Worm (Caenorhabditis elegans): ENCODE data around the gene F29B9.7.
A peak's percentile ranks its signal among the peaks of the same experiment; 100 is the strongest.

The F29B9.7 gene

ce11 chrIV:4660151-4661041, 10.8 kb downstream of the F29B9.7 start, which contains the start of the genes F29B9.11 and jmjd-1.2:
TSS of gene F29B9.11 (minus strand) at chrIV:4660201.
TSS of gene jmjd-1.2 (plus strand) at chrIV:4660991.
- no peak for TF ChIP-seq nhr-11 (tag; optimal IDR thresholded peaks at IDR 0.05)
- peak; percentile 95 for TF ChIP-seq ceh-14 (tag; optimal IDR thresholded peaks at IDR 0.05)
- peak; percentile 83 for TF ChIP-seq unc-42 (tag; optimal IDR thresholded peaks at IDR 0.05)
- no peak for TF ChIP-seq elt-4 (tag; optimal IDR thresholded peaks at IDR 0.05)
- peak; percentile 49 for TF ChIP-seq gmeb-2 (tag; optimal IDR thresholded peaks at IDR 0.05)
- TF ChIP-seq T23F11.4 (GFP tag; optimal IDR thresholded peaks at IDR 0.05) = peak; percentile 73
- TF ChIP-seq hlh-6 (tag; optimal IDR thresholded peaks at IDR 0.05) = peak; percentile 73
- TF ChIP-seq C38D4.7 (GFP tag; optimal IDR thresholded peaks at IDR 0.05) = peak; percentile 14
- TF ChIP-seq pha-4 (tag; optimal IDR thresholded peaks at IDR 0.05) = no peak
- TF ChIP-seq rnt-1 (tag; optimal IDR thresholded peaks at IDR 0.05) = peak; percentile 97
- no peak for TF ChIP-seq ama-1 (optimal IDR thresholded peaks at IDR 0.05)
- TF ChIP-seq sdc-2 (tag; optimal IDR thresholded peaks at IDR 0.05) = peak; percentile 75
- no peak for TF ChIP-seq unc-3 (GFP tag; conservative IDR thresholded peaks at IDR 0.05)
- TF ChIP-seq unc-3 (tag; optimal IDR thresholded peaks at IDR 0.05) = peak; percentile 72
- peak; percentile 33 for TF ChIP-seq pax-1 (tag; optimal IDR thresholded peaks at IDR 0.05)
- peak; percentile 61 for TF ChIP-seq ceh-19 (GFP tag; optimal IDR thresholded peaks at IDR 0.05)
- no peak for TF ChIP-seq hlh-30 (tag; optimal IDR thresholded peaks at IDR 0.05; ENCODE audit: insufficient read depth)
- TF ChIP-seq ceh-24 (tag; optimal IDR thresholded peaks at IDR 0.05) = no peak
- TF ChIP-seq sox-4 (tag; optimal IDR thresholded peaks at IDR 0.05) = no peak
- peak; percentile 24 for TF ChIP-seq dmd-4 (tag; optimal IDR thresholded peaks at IDR 0.05; ENCODE audit: borderline replicate concordance)
- TF ChIP-seq ceh-48 (tag; optimal IDR thresholded peaks at IDR 0.05) = no peak
- peak; percentile 70 for TF ChIP-seq hlh-15 (tag; optimal IDR thresholded peaks at IDR 0.05)
- peak; percentile 58 for TF ChIP-seq madf-2 (tag; optimal IDR thresholded peaks at IDR 0.05)
- peak; percentile 71 for TF ChIP-seq ttx-3 (tag; optimal IDR thresholded peaks at IDR 0.05)
- TF ChIP-seq tbx-7 (tag; optimal IDR thresholded peaks at IDR 0.05) = peak; percentile 99
- TF ChIP-seq C08G9.2 (tag; optimal IDR thresholded peaks at IDR 0.05) = peak; percentile 99
- TF ChIP-seq ref-2 (tag; optimal IDR thresholded peaks at IDR 0.05) = peak; percentile 99
- TF ChIP-seq eyg-1 (tag; optimal IDR thresholded peaks at IDR 0.05) = peak; percentile 76
- 0 out of 2 replicates have a peak, but pooled peaks have one; percentile 57 for TF ChIP-seq ceh-45 (GFP tag; IDR thresholded peaks at IDR 0.05)
- peak; percentile 99 for TF ChIP-seq ceh-2 (tag; optimal IDR thresholded peaks at IDR 0.05)
- no peak for TF ChIP-seq odd-2 (tag; optimal IDR thresholded peaks at IDR 0.05)
- peak; percentile 83 for TF ChIP-seq pha-2 (tag; optimal IDR thresholded peaks at IDR 0.05)
- TF ChIP-seq hlh-8 (tag; optimal IDR thresholded peaks at IDR 0.05) = peak; percentile 94
- TF ChIP-seq ceh-18 (tag; optimal IDR thresholded peaks at IDR 0.05) = peak; percentile 86
- TF ChIP-seq unc-86 (tag; optimal IDR thresholded peaks at IDR 0.05) = peak; percentile 83
- TF ChIP-seq elt-2 (tag; optimal IDR thresholded peaks at IDR 0.05) = peak; percentile 91
- peak; percentile 99 for TF ChIP-seq tbx-2 (tag; optimal IDR thresholded peaks at IDR 0.05)
- TF ChIP-seq ceh-30 (tag; optimal IDR thresholded peaks at IDR 0.05) = peak; percentile 25
- TF ChIP-seq K09A11.1 (tag; optimal IDR thresholded peaks at IDR 0.05; ENCODE audit: insufficient read depth) = no peak
- TF ChIP-seq ceh-6 (GFP tag; optimal IDR thresholded peaks at IDR 0.05) = no peak
- TF ChIP-seq fax-1 (tag; optimal IDR thresholded peaks at IDR 0.05) = peak; percentile 95
- TF ChIP-seq mec-3 (tag; optimal IDR thresholded peaks at IDR 0.05; ENCODE audit: borderline replicate concordance) = peak; percentile 82
- peak; percentile 90 for TF ChIP-seq syd-9 (tag; optimal IDR thresholded peaks at IDR 0.05)
- TF ChIP-seq dve-1 (tag; optimal IDR thresholded peaks at IDR 0.05) = peak; percentile 39
- TF ChIP-seq K02D7.2 (tag; optimal IDR thresholded peaks at IDR 0.05) = no peak
- peak; percentile 65 for TF ChIP-seq unc-55 (GFP tag; optimal IDR thresholded peaks at IDR 0.05)
- peak; percentile 91 for TF ChIP-seq lim-6 (tag; optimal IDR thresholded peaks at IDR 0.05)
- peak; percentile 92 for TF ChIP-seq pqm-1 (tag; optimal IDR thresholded peaks at IDR 0.05)
- peak; percentile 23 for TF ChIP-seq hlh-13 (GFP tag; optimal IDR thresholded peaks at IDR 0.05)
- peak; percentile 8 for TF ChIP-seq ceh-9 (tag; optimal IDR thresholded peaks at IDR 0.05)
- TF ChIP-seq zip-5 (tag; optimal IDR thresholded peaks at IDR 0.05) = peak; percentile 99
